Fruit fly (Drosophila melanogaster) whole organism, embryonic: ENCODE data around the gene Sox21a.

Experiments
- Atf-2 ChIP-seq: fragments of 200-800 bp; sonication (Bioruptor generic); optimal IDR thresholded peaks from 2 replicates; lab custom pipeline; 2016; ENCODE audit warnings: missing biosample characterization, missing genetic modification characterization
- B-H1 ChIP-seq: fragments of 200-800 bp; sonication (Bioruptor generic); IDR thresholded peaks from 3 replicates; pipeline ENCODE4 v1.3.6; 2022; ENCODE audit warnings: missing biosample characterization, missing genetic modification characterization
- CG10543 ChIP-seq: fragments of 200-800 bp; sonication (Bioruptor generic); optimal IDR thresholded peaks from 3 replicates; lab custom pipeline; 2017; ENCODE audit warnings: missing biosample characterization, mild to moderate bottlenecking, missing genetic modification characterization, moderate library complexity
- CG10959 ChIP-seq: fragments of 200-800 bp; sonication (Bioruptor generic); IDR thresholded peaks from 2 replicates; pipeline ENCODE4 v1.3.6; 2022; ENCODE audit warnings: missing biosample characterization, missing genetic modification characterization
- CG11695 ChIP-seq: fragments of 200-800 bp; sonication (Bioruptor generic); IDR thresholded peaks from 3 replicates; pipeline ENCODE4 v1.3.6; 2022; ENCODE audit warnings: missing biosample characterization, missing genetic modification characterization
- CG12769 ChIP-seq: fragments of 200-800 bp; sonication (Bioruptor generic); optimal IDR thresholded peaks from 2 replicates; lab custom pipeline; 2019; ENCODE audit warnings: missing biosample characterization, mild to moderate bottlenecking, missing genetic modification characterization, moderate library complexity
- CG13624 ChIP-seq: fragments of 200-800 bp; sonication (Bioruptor generic); optimal IDR thresholded peaks from 2 replicates; lab custom pipeline; 2016; ENCODE audit warnings: missing biosample characterization, missing genetic modification characterization
- CG14965 ChIP-seq: fragments of 200-800 bp; sonication (Bioruptor generic); optimal IDR thresholded peaks from 2 replicates; lab custom pipeline; 2016; ENCODE audit warnings: missing biosample characterization, missing genetic modification characterization, borderline replicate concordance
- CG17328 ChIP-seq: fragments of 200-800 bp; sonication (Bioruptor generic); IDR thresholded peaks from 2 replicates; pipeline ENCODE4 v1.3.6; 2022; ENCODE audit warnings: missing biosample characterization, missing genetic modification characterization
- CG17912 ChIP-seq: fragments of 200-800 bp; sonication (Bioruptor generic); optimal IDR thresholded peaks from 2 replicates; lab custom pipeline; 2018; ENCODE audit warnings: missing biosample characterization, mild to moderate bottlenecking, missing genetic modification characterization
- CG2116 ChIP-seq: fragments of 200-800 bp; sonication (Bioruptor generic); optimal IDR thresholded peaks from 3 replicates; lab custom pipeline; 2018; ENCODE audit warnings: missing biosample characterization, mild to moderate bottlenecking, missing genetic modification characterization
- CG2889 ChIP-seq: fragments of 200-800 bp; sonication (Bioruptor generic); IDR thresholded peaks from 3 replicates; pipeline ENCODE4 v1.3.6; 2022; ENCODE audit warnings: missing biosample characterization, missing genetic modification characterization
- CG32767 ChIP-seq: fragments of 200-800 bp; sonication (Bioruptor generic); IDR thresholded peaks from 2 replicates; pipeline ENCODE4 v1.3.6; 2022; ENCODE audit warnings: missing biosample characterization, missing genetic modification characterization
- CG33213 ChIP-seq: fragments of 200-800 bp; sonication (Bioruptor generic); optimal IDR thresholded peaks from 3 replicates; lab custom pipeline; 2016; ENCODE audit warnings: missing biosample characterization, missing genetic modification characterization
- CG6689 ChIP-seq: fragments of 200-800 bp; sonication (Bioruptor generic); IDR thresholded peaks from 2 replicates; pipeline ENCODE4 v1.3.6; 2022; ENCODE audit warnings: missing biosample characterization, missing genetic modification characterization
- CG6854 ChIP-seq: fragments of 200-800 bp; sonication (Bioruptor generic); optimal IDR thresholded peaks from 3 replicates; lab custom pipeline; 2017; ENCODE audit warnings: missing biosample characterization, mild to moderate bottlenecking, missing genetic modification characterization
- CG8089 ChIP-seq: fragments of 200-800 bp; sonication (Bioruptor generic); optimal IDR thresholded peaks from 3 replicates; lab custom pipeline; 2016; ENCODE audit warnings: missing biosample characterization, missing genetic modification characterization
- CG8359 ChIP-seq: fragments of 200-800 bp; sonication (Bioruptor generic); optimal IDR thresholded peaks from 2 replicates; lab custom pipeline; 2017; ENCODE audit warnings: missing biosample characterization, mild to moderate bottlenecking, missing genetic modification characterization, borderline replicate concordance
- CG8924 ChIP-seq: fragments of 200-800 bp; optimal IDR thresholded peaks from 3 replicates; lab custom pipeline; 2019; ENCODE audit warnings: missing biosample characterization, mild to moderate bottlenecking, missing genetic modification characterization, moderate library complexity
- CG9437 ChIP-seq: fragments of 200-800 bp; sonication (Bioruptor generic); optimal IDR thresholded peaks from 2 replicates; lab custom pipeline; 2018; ENCODE audit warnings: missing biosample characterization, mild to moderate bottlenecking, missing genetic modification characterization
- D ChIP-seq, 2 experiments: fragments of 200-800 bp in 1 of 2; fragments of >200 bp in 1 of 2; sonication (Bioruptor generic) in 1 of 2; optimal IDR thresholded peaks; 2 replicates in 1 of 2; 3 replicates in 1 of 2; lab custom pipeline; 2017; ENCODE audit warnings: mild to moderate bottlenecking in 1 of 2, missing biosample characterization in 1 of 2, missing genetic modification characterization in 1 of 2, missing genetic modification reagents in 1 of 2
- Dad ChIP-seq: fragments of 200-800 bp; sonication (Bioruptor generic); optimal IDR thresholded peaks from 3 replicates; lab custom pipeline; 2016; ENCODE audit warnings: missing biosample characterization, missing genetic modification characterization
- Drgx ChIP-seq: fragments of 200-800 bp; sonication (Bioruptor generic); IDR thresholded peaks from 2 replicates; pipeline ENCODE4 v1.3.6; 2022; ENCODE audit warnings: missing biosample characterization, missing genetic modification characterization
- ERR ChIP-seq: fragments of 200-800 bp; sonication (Bioruptor generic); optimal IDR thresholded peaks from 2 replicates; lab custom pipeline; 2016; ENCODE audit warnings: missing biosample characterization, missing genetic modification characterization
- Elba2 ChIP-seq: fragments of 200-800 bp; sonication (Bioruptor generic); optimal IDR thresholded peaks from 3 replicates; lab custom pipeline; 2016; ENCODE audit warnings: missing biosample characterization, missing genetic modification characterization
- Hr78 ChIP-seq, 2 experiments: fragments of 200-800 bp in 1 of 2; fragments of >200 bp in 1 of 2; sonication (Bioruptor generic) in 1 of 2; optimal IDR thresholded peaks; 2 replicates each; lab custom pipeline; 2017 to 2019; ENCODE audit warnings: missing biosample characterization in 2 of 2, missing genetic modification characterization in 2 of 2, mild to moderate bottlenecking in 1 of 2, moderate library complexity in 1 of 2
- MBD-R2 ChIP-seq: fragments of 200-800 bp; sonication (Bioruptor generic); IDR thresholded peaks from 2 replicates; pipeline ENCODE4 v1.3.6; 2022; ENCODE audit warnings: missing biosample characterization, missing genetic modification characterization
- Opbp ChIP-seq: fragments of 200-800 bp; sonication (Bioruptor generic); IDR thresholded peaks from 3 replicates; pipeline ENCODE4 v1.3.6; 2022; ENCODE audit warnings: missing biosample characterization, missing genetic modification characterization; ENCODE audit not compliant: partially characterized antibody
- Pdp1 ChIP-seq, 2 experiments: fragments of 200-800 bp; sonication (Bioruptor generic); optimal IDR thresholded peaks; 3 replicates each; lab custom pipeline; 2016; ENCODE audit warnings: missing biosample characterization in 2 of 2, missing genetic modification characterization in 2 of 2, mild to moderate bottlenecking in 1 of 2, moderate library complexity in 1 of 2
- az2 ChIP-seq: fragments of 200-800 bp; sonication (Bioruptor generic); optimal IDR thresholded peaks from 3 replicates; lab custom pipeline; 2016; ENCODE audit warnings: missing biosample characterization, missing genetic modification characterization
- bsh ChIP-seq, 2 experiments: fragments of 200-800 bp; sonication (Bioruptor generic); optimal IDR thresholded peaks; 2 replicates each; lab custom pipeline; 2017 to 2018; ENCODE audit warnings: mild to moderate bottlenecking in 2 of 2, missing biosample characterization in 2 of 2, missing genetic modification characterization in 2 of 2, moderate library complexity in 1 of 2
- da ChIP-seq: fragments of 200-800 bp; sonication (Bioruptor generic); optimal IDR thresholded peaks from 2 replicates; lab custom pipeline; 2016; ENCODE audit warnings: missing biosample characterization, missing genetic modification characterization
- dpn ChIP-seq, 2 experiments: fragments of 200-800 bp; sonication (Bioruptor generic); optimal IDR thresholded peaks; 3 replicates each; lab custom pipeline; 2016; ENCODE audit warnings: missing biosample characterization in 2 of 2, missing genetic modification characterization in 2 of 2
- gem ChIP-seq: fragments of 200-800 bp; sonication (Bioruptor generic); optimal IDR thresholded peaks from 2 replicates; lab custom pipeline; 2019; ENCODE audit warnings: missing biosample characterization, mild to moderate bottlenecking, missing genetic modification characterization, moderate library complexity
- her ChIP-seq: fragments of 200-800 bp; sonication (Bioruptor generic); optimal IDR thresholded peaks from 2 replicates; lab custom pipeline; 2016; ENCODE audit warnings: missing biosample characterization, missing genetic modification characterization
- lola ChIP-seq, 3 experiments: fragments of >200 bp in 2 of 3; fragments of 200-800 bp in 1 of 3; sonication (Bioruptor generic) in 1 of 3; optimal IDR thresholded peaks; 2 replicates each; lab custom pipeline; 2017 to 2019; ENCODE audit warnings: missing biosample characterization in 3 of 3, missing genetic modification characterization in 3 of 3, mild to moderate bottlenecking in 1 of 3, moderate library complexity in 1 of 3
- mirr ChIP-seq: fragments of 200-800 bp; sonication (Bioruptor generic); optimal IDR thresholded peaks from 3 replicates; lab custom pipeline; 2018; ENCODE audit warnings: missing biosample characterization, mild to moderate bottlenecking, missing genetic modification characterization
- onecut ChIP-seq: fragments of 200-800 bp; sonication (Bioruptor generic); IDR thresholded peaks from 2 replicates; pipeline ENCODE4 v1.3.6; 2022; ENCODE audit warnings: missing biosample characterization, missing genetic modification characterization
- otp ChIP-seq: fragments of 200-800 bp; sonication (Bioruptor generic); IDR thresholded peaks from 3 replicates; pipeline ENCODE4, ENCODE4 v1.3.6; 2022; ENCODE audit warnings: missing biosample characterization, missing genetic modification characterization
- pb ChIP-seq: fragments of 200-800 bp; sonication (Bioruptor generic); optimal IDR thresholded peaks from 3 replicates; lab custom pipeline; 2016; ENCODE audit warnings: missing biosample characterization, missing genetic modification characterization
- psq ChIP-seq: fragments of 200-800 bp; sonication (Bioruptor generic); optimal IDR thresholded peaks from 2 replicates; lab custom pipeline; 2017; ENCODE audit warnings: missing biosample characterization, missing genetic modification characterization
- ranshi ChIP-seq: fragments of 200-800 bp; sonication (Bioruptor generic); IDR thresholded peaks from 2 replicates; pipeline ENCODE4 v1.3.6; 2022; ENCODE audit warnings: missing biosample characterization, missing genetic modification characterization
- salm ChIP-seq: fragments of 200-800 bp; sonication (Bioruptor generic); optimal IDR thresholded peaks from 2 replicates; lab custom pipeline; 2018; ENCODE audit warnings: missing biosample characterization, mild to moderate bottlenecking, missing genetic modification characterization
- sc ChIP-seq, 3 experiments: fragments of >200 bp in 2 of 3; fragments of 200-800 bp in 1 of 3; sonication (Bioruptor generic) in 1 of 3; optimal IDR thresholded peaks; 2 replicates in 2 of 3; 3 replicates in 1 of 3; lab custom pipeline; 2017; ENCODE audit warnings: mild to moderate bottlenecking in 1 of 3, missing biosample characterization in 1 of 3, missing genetic modification characterization in 1 of 3, missing genetic modification reagents in 1 of 3
- shn ChIP-seq: fragments of 200-800 bp; sonication (Bioruptor generic); optimal IDR thresholded peaks from 3 replicates; lab custom pipeline; 2016; ENCODE audit warnings: missing biosample characterization, missing genetic modification characterization
- sima ChIP-seq: fragments of 200-800 bp; sonication (Bioruptor generic); optimal IDR thresholded peaks from 2 replicates; lab custom pipeline; 2016; ENCODE audit warnings: missing biosample characterization, missing genetic modification characterization
- slp2 ChIP-seq: fragments of 200-800 bp; sonication (Bioruptor generic); optimal IDR thresholded peaks from 2 replicates; lab custom pipeline; 2016; ENCODE audit warnings: missing biosample characterization, missing genetic modification characterization
- vnd ChIP-seq: fragments of 200-800 bp; sonication (Bioruptor generic); IDR thresholded peaks from 3 replicates; pipeline ENCODE4 v1.3.6; 2022; ENCODE audit warnings: missing biosample characterization, missing genetic modification characterization; ENCODE audit not compliant: partially characterized antibody

Gene Sox21a

DNA sequence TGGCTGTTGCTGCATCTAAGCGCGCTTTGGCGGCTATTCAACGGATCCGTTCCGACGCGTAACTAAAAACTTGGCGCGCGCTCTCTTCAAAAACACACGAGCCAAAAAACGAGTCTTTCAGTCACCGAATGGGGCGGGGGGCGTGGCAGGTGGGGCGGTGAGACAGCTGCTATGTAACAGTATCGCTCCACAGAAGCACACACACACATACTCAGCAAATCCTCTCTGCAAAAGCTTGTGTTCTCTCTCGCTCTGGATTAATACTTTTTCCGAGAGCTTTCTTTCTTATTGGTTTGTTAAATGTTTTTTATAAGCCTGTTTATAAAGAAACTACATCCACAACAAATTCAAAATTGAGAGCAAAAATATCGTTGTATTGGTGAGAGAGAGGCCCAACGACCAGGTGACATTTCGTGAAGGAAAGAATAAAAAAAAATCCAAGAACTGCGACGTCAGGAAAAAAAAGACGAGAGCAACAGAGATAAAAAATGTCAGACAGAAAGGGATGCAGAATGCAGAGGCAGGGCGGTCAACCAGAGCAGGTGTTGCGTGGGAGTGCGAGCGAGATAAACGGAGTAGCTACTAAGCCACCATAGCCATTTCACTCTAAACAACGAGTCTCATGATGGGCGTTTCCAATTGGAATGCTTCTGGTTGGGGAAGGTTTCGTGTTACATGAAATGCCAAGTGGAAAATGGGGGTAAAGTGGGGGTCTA is 23.5 kb upstream of the Sox21a start, which contains the start of gene Sox21b (continued):
- no peak for TF ChIP-seq lola (GFP tag; optimal IDR thresholded peaks at IDR 0.05; lab: Kevin White, UChicago)
- TF ChIP-seq CG10543 (GFP tag; lab: Kevin White, UChicago): no peak
- no peak for TF ChIP-seq CG11695
- no peak for TF ChIP-seq CG17912 (GFP tag; lab: Kevin White, UChicago)
- TF ChIP-seq CG17328: no peak
- TF ChIP-seq CG6854 (GFP tag; lab: Kevin White, UChicago): no peak
- TF ChIP-seq CG33213 (GFP tag; lab: Kevin White, UChicago): no peak
- TF ChIP-seq CG10959: no peak
- no peak for TF ChIP-seq CG2116 (GFP tag; lab: Kevin White, UChicago)
- peak; percentile 26 for TF ChIP-seq CG13624 (GFP tag; lab: Kevin White, UChicago)
- no peak for TF ChIP-seq CG8924 (tag; lab: Kevin White, UChicago)
- TF ChIP-seq B-H1: no peak
- no peak for TF ChIP-seq Atf-2 (GFP tag; lab: Kevin White, UChicago)
- no peak for TF ChIP-seq gem (tag; lab: Kevin White, UChicago)
- TF ChIP-seq slp2 (GFP tag; lab: Kevin White, UChicago): no peak
- no peak for TF ChIP-seq pb
- no peak for TF ChIP-seq CG2889 (GFP tag; lab: Robert Waterston, UW)
- no peak for TF ChIP-seq CG8089 (GFP tag; lab: Kevin White, UChicago)
- peak; percentile 23; the same call in 1 of the 3 replicates for TF ChIP-seq otp
- TF ChIP-seq her: no peak
- TF ChIP-seq az2 (GFP tag; lab: Kevin White, UChicago): no peak
- no peak for TF ChIP-seq CG12769
- no peak for TF ChIP-seq CG6689
- no peak; the same call in 1 of the 2 replicates for TF ChIP-seq Drgx (GFP tag; lab: Robert Waterston, UW)
- TF ChIP-seq mirr: no peak
- no peak for TF ChIP-seq CG8359 (GFP tag; lab: Kevin White, UChicago)
- no peak for TF ChIP-seq salm (tag; lab: Kevin White, UChicago)
- TF ChIP-seq MBD-R2 (GFP tag; lab: Robert Waterston, UW): no peak
- no peak for TF ChIP-seq vnd (GFP tag; lab: Robert Waterston, UW)
- peak; percentile 41; the same call in 1 of the 3 replicates for TF ChIP-seq Opbp (GFP tag; lab: Robert Waterston, UW)
- no peak for TF ChIP-seq ranshi
- no peak for TF ChIP-seq Dad (GFP tag; lab: Kevin White, UChicago)
- peak; percentile 88 for TF ChIP-seq Elba2 (GFP tag; lab: Kevin White, UChicago)
- TF ChIP-seq D (optimal IDR thresholded peaks at IDR 0.05; lab: Kevin White, UChicago): peak; percentile 79
- peak; percentile 17 for TF ChIP-seq D (GFP tag; optimal IDR thresholded peaks at IDR 0.05; lab: Kevin White, UChicago)
- no peak for TF ChIP-seq sima (GFP tag; lab: Kevin White, UChicago)
- no peak for TF ChIP-seq CG32767 (GFP tag; lab: Robert Waterston, UW)
- TF ChIP-seq CG9437 (GFP tag; lab: Kevin White, UChicago): no peak
- TF ChIP-seq Hr78 (GFP tag; optimal IDR thresholded peaks at IDR 0.05; lab: Kevin White, UChicago): no peak
- TF ChIP-seq dpn (GFP tag; optimal IDR thresholded peaks at IDR 0.05; lab: Kevin White, UChicago): no peak
- TF ChIP-seq psq (GFP tag; lab: Kevin White, UChicago): no peak
- no peak for TF ChIP-seq Pdp1 (GFP tag; optimal IDR thresholded peaks at IDR 0.05; lab: Kevin White, UChicago)
- no peak for TF ChIP-seq shn
- TF ChIP-seq bsh (GFP tag; optimal IDR thresholded peaks at IDR 0.05; lab: Kevin White, UChicago): no peak
- TF ChIP-seq CG14965 (GFP tag; lab: Kevin White, UChicago): no peak
- TF ChIP-seq da: peak; percentile 56
- TF ChIP-seq sc (optimal IDR thresholded peaks at IDR 0.05; lab: Kevin White, UChicago): no peak
- no peak for TF ChIP-seq sc (GFP tag; optimal IDR thresholded peaks at IDR 0.05; lab: Kevin White, UChicago)
- no peak for TF ChIP-seq ERR (GFP tag; lab: Kevin White, UChicago)
- TF ChIP-seq onecut: 0 out of 2 replicates have a peak, but pooled peaks have one; percentile 7
